Fruit fly (Drosophila melanogaster): ENCODE results near the gene Trmt61.

Gene Trmt61

dm6 chr3R:26055214-26055632 is 4.1 kb upstream of the Trmt61 start, which contains the start of gene Cmpk (continued):
- TF ChIP-seq ERR (GFP tag; optimal IDR thresholded peaks at IDR 0.05) (no peak), CG18011 (GFP tag; optimal IDR thresholded peaks at IDR 0.05) (peak; percentile 57), Ada2b (GFP tag; IDR thresholded peaks at IDR 0.05) (no peak), Dp (GFP tag; optimal IDR thresholded peaks at IDR 0.05) (peak; percentile 85), Max (GFP tag; optimal IDR thresholded peaks at IDR 0.05) (peak; percentile 56), ftz-f1 (GFP tag; optimal IDR thresholded peaks at IDR 0.05) (peak; percentile 95), CG1832 (GFP tag; optimal IDR thresholded peaks at IDR 0.05) (no peak), org-1 (GFP tag; optimal IDR thresholded peaks at IDR 0.05) (peak; percentile 47), Aef1 (GFP tag; IDR thresholded peaks at IDR 0.05) (peak; percentile 12; the same call in 1 of the 3 replicates), slou (GFP tag; optimal IDR thresholded peaks at IDR 0.05) (no peak), so (GFP tag; IDR thresholded peaks at IDR 0.05) (peak; percentile 80; the same call in 2 of the 3 replicates), CG7839 (tag; optimal IDR thresholded peaks at IDR 0.05) (peak; percentile 55), Sry-β (GFP tag; optimal IDR thresholded peaks at IDR 0.05) (peak; percentile 46), CG2889 (GFP tag; IDR thresholded peaks at IDR 0.05) (no peak), lmd (GFP tag; IDR thresholded peaks at IDR 0.05) (peak; percentile 37; the same call in 1 of the 2 replicates), Side (GFP tag; optimal IDR thresholded peaks at IDR 0.05) (peak; percentile 55), Fer1 (GFP tag; optimal IDR thresholded peaks at IDR 0.05) (peak; percentile 88), Gsc (GFP tag; IDR thresholded peaks at IDR 0.05) (no peak), CG11560 (tag; IDR thresholded peaks at IDR 0.05) (no peak), CG7745 (tag; optimal IDR thresholded peaks at IDR 0.05) (no peak), CG10321 (GFP tag; IDR thresholded peaks at IDR 0.05) (peak; percentile 26; the same call in 1 of the 2 replicates), ken (GFP tag; IDR thresholded peaks at IDR 0.05) (0 out of 3 replicates have a peak, but pooled peaks have one; percentile 23), klu (GFP tag; IDR thresholded peaks at IDR 0.05) (no peak), CG11456 (GFP tag; IDR thresholded peaks at IDR 0.05) (peak; percentile 78), da (GFP tag; optimal IDR thresholded peaks at IDR 0.05) (no peak), CG10209 (GFP tag; optimal IDR thresholded peaks at IDR 0.05) (peak; percentile 75), CG4730 (GFP tag; IDR thresholded peaks at IDR 0.05) (no peak), stwl (tag; optimal IDR thresholded peaks at IDR 0.05) (peak; percentile 61), CG7786 (GFP tag; optimal IDR thresholded peaks at IDR 0.05) (peak; percentile 39), gcm2 (GFP tag; optimal IDR thresholded peaks at IDR 0.05) (peak; percentile 3), ATbp (GFP tag; optimal IDR thresholded peaks at IDR 0.05) (peak; percentile 76), CG18476 (GFP tag; optimal IDR thresholded peaks at IDR 0.05) (no peak), HLH3B (GFP tag; IDR thresholded peaks at IDR 0.05) (peak; percentile 45; the same call in 1 of the 2 replicates), Camta (GFP tag; optimal IDR thresholded peaks at IDR 0.05) (no peak), Hr3 (GFP tag; optimal IDR thresholded peaks at IDR 0.05) (peak; percentile 40), Trl (optimal IDR thresholded peaks at IDR 0.05) (no peak), Trl (GFP tag; optimal IDR thresholded peaks at IDR 0.05) (peak; percentile 27), ssp (GFP tag; IDR thresholded peaks at IDR 0.05) (no peak), grau (tag; optimal IDR thresholded peaks at IDR 0.05) (peak; percentile 62), twi (tag; optimal IDR thresholded peaks at IDR 0.05) (peak; percentile 47), yki (optimal IDR thresholded peaks at IDR 0.05) (no peak), Rfx (GFP tag; IDR thresholded peaks at IDR 0.05) (peak; percentile 77), CG5953 (GFP tag; IDR thresholded peaks at IDR 0.05) (peak; percentile 58), HLH54F (GFP tag; optimal IDR thresholded peaks at IDR 0.05) (peak; percentile 38), disco-r (GFP tag; optimal IDR thresholded peaks at IDR 0.05) (no peak), CG4854 (GFP tag; optimal IDR thresholded peaks at IDR 0.05) (peak; percentile 16), CG13775 (GFP tag; optimal IDR thresholded peaks at IDR 0.05) (peak; percentile 70), tll (GFP tag; optimal IDR thresholded peaks at IDR 0.05) (no peak), CG11723 (GFP tag; optimal IDR thresholded peaks at IDR 0.05) (peak; percentile 79), pzg (GFP tag; optimal IDR thresholded peaks at IDR 0.05) (peak; percentile 74), CG6689 (GFP tag; IDR thresholded peaks at IDR 0.05) (peak; percentile 99), CG3163 (GFP tag; optimal IDR thresholded peaks at IDR 0.05) (no peak), bowl (GFP tag; IDR thresholded peaks at IDR 0.05) (no peak)
